Fruit fly (Drosophila melanogaster) whole organism, embryonic: Measurements from ENCODE around the gene scyl.
A peak's percentile ranks its signal among the peaks of the same experiment; 100 is the strongest.

ENCODE experiments used
- Aef1 ChIP-seq: fragments of 200-800 bp; sonication (Bioruptor generic); IDR thresholded peaks from 3 replicates; pipeline ENCODE4 v1.3.6; 2022; ENCODE audit warnings: missing biosample characterization, missing genetic modification characterization
- BtbVII ChIP-seq: fragments of 200-800 bp; sonication (Bioruptor generic); optimal IDR thresholded peaks from 3 replicates; lab custom pipeline; 2017; ENCODE audit warnings: missing biosample characterization, mild to moderate bottlenecking, missing genetic modification characterization
- CG10462 ChIP-seq: fragments of 200-800 bp; sonication (Bioruptor generic); optimal IDR thresholded peaks from 2 replicates; lab custom pipeline; 2016; ENCODE audit warnings: missing biosample characterization, missing genetic modification characterization
- CG11398 ChIP-seq: fragments of 200-800 bp; sonication (Bioruptor generic); optimal IDR thresholded peaks from 2 replicates; lab custom pipeline; 2016; ENCODE audit warnings: missing biosample characterization, missing genetic modification characterization
- CG11696 ChIP-seq: fragments of 200-800 bp; sonication (Bioruptor generic); IDR thresholded peaks from 2 replicates; pipeline ENCODE4 v1.3.6; 2022; ENCODE audit warnings: missing biosample characterization, missing genetic modification characterization
- CG12236 ChIP-seq: fragments of 200-800 bp; sonication (Bioruptor generic); optimal IDR thresholded peaks from 2 replicates; lab custom pipeline; 2016; ENCODE audit warnings: missing biosample characterization, missing genetic modification characterization
- CG12769 ChIP-seq: fragments of 200-800 bp; sonication (Bioruptor generic); optimal IDR thresholded peaks from 2 replicates; lab custom pipeline; 2019; ENCODE audit warnings: missing biosample characterization, mild to moderate bottlenecking, missing genetic modification characterization, moderate library complexity
- CG12942 ChIP-seq: fragments of 200-800 bp; sonication (Bioruptor generic); optimal IDR thresholded peaks from 3 replicates; lab custom pipeline; 2016; ENCODE audit warnings: missing biosample characterization, missing genetic modification characterization
- CG13296 ChIP-seq: fragments of 200-800 bp; sonication (Bioruptor generic); optimal IDR thresholded peaks from 3 replicates; lab custom pipeline; 2018; ENCODE audit warnings: missing biosample characterization, mild to moderate bottlenecking, missing genetic modification characterization
- CG14014 ChIP-seq: fragments of 200-800 bp; sonication (Bioruptor generic); IDR thresholded peaks from 2 replicates; pipeline ENCODE4 v1.3.6; 2022; ENCODE audit warnings: missing biosample characterization, missing genetic modification characterization
- CG14710 ChIP-seq: fragments of 200-800 bp; sonication (Bioruptor generic); optimal IDR thresholded peaks from 3 replicates; lab custom pipeline; 2019; ENCODE audit warnings: missing biosample characterization, mild to moderate bottlenecking, missing genetic modification characterization, moderate library complexity
- CG16815 ChIP-seq: fragments of 200-800 bp; sonication (Bioruptor generic); optimal IDR thresholded peaks from 3 replicates; lab custom pipeline; 2017; ENCODE audit warnings: missing biosample characterization, mild to moderate bottlenecking, missing genetic modification characterization
- CG17802 ChIP-seq: fragments of 200-800 bp; sonication (Bioruptor generic); optimal IDR thresholded peaks from 2 replicates; lab custom pipeline; 2018; ENCODE audit warnings: missing biosample characterization, mild to moderate bottlenecking, missing genetic modification characterization, moderate library complexity
- CG18011 ChIP-seq: fragments of 200-800 bp; sonication (Bioruptor generic); optimal IDR thresholded peaks from 2 replicates; lab custom pipeline; 2017; ENCODE audit warnings: missing biosample characterization, missing genetic modification characterization, mild to moderate bottlenecking, moderate library complexity, missing genotype
- CG2120 ChIP-seq: fragments of 200-800 bp; sonication (Bioruptor generic); optimal IDR thresholded peaks from 3 replicates; lab custom pipeline; 2016; ENCODE audit warnings: missing biosample characterization, missing genetic modification characterization
- CG2129 ChIP-seq: fragments of 200-800 bp; sonication (Bioruptor generic); IDR thresholded peaks from 2 replicates; pipeline ENCODE4 v1.3.6; 2022; ENCODE audit warnings: missing biosample characterization, missing genetic modification characterization; ENCODE audit not compliant: partially characterized antibody
- CG30431 ChIP-seq: fragments of 200-800 bp; sonication (Bioruptor generic); optimal IDR thresholded peaks from 2 replicates; lab custom pipeline; 2017; ENCODE audit warnings: missing biosample characterization, missing genetic modification characterization
- CG31224 ChIP-seq: fragments of 200-800 bp; sonication (Bioruptor generic); IDR thresholded peaks from 2 replicates; pipeline ENCODE4 v1.3.6; 2022; ENCODE audit warnings: missing biosample characterization, missing genetic modification characterization
- CG3838 ChIP-seq: fragments of 200-800 bp; sonication (Bioruptor generic); optimal IDR thresholded peaks from 3 replicates; lab custom pipeline; 2016; ENCODE audit warnings: missing biosample characterization, missing genetic modification characterization
- CG6272 ChIP-seq: fragments of 200-800 bp; sonication (Bioruptor generic); IDR thresholded peaks from 2 replicates; pipeline ENCODE4 v1.3.6; 2022; ENCODE audit warnings: missing biosample characterization, missing genetic modification characterization
- CG6813 ChIP-seq: fragments of 200-800 bp; sonication (Bioruptor generic); optimal IDR thresholded peaks from 2 replicates; lab custom pipeline; 2017; ENCODE audit warnings: missing biosample characterization, missing genetic modification characterization, mild to moderate bottlenecking, moderate library complexity, missing genetic modification reagents
- CG7271 ChIP-seq: fragments of 200-800 bp; sonication (Bioruptor generic); optimal IDR thresholded peaks from 2 replicates; lab custom pipeline; 2018; ENCODE audit warnings: missing biosample characterization, mild to moderate bottlenecking, missing genetic modification characterization, moderate library complexity
- CG9797 ChIP-seq: fragments of 200-800 bp; sonication (Bioruptor generic); optimal IDR thresholded peaks from 3 replicates; lab custom pipeline; 2018; ENCODE audit warnings: missing biosample characterization, mild to moderate bottlenecking, missing genetic modification characterization
- CG9876 ChIP-seq: fragments of 200-800 bp; sonication (Bioruptor generic); optimal IDR thresholded peaks from 2 replicates; lab custom pipeline; 2016; ENCODE audit warnings: missing biosample characterization, missing genetic modification characterization
- Dbx ChIP-seq: fragments of 200-800 bp; sonication (Bioruptor generic); IDR thresholded peaks from 3 replicates; pipeline ENCODE4 v1.3.6; 2022; ENCODE audit warnings: missing biosample characterization, missing genetic modification characterization
- Doc2 ChIP-seq: fragments of 200-800 bp; sonication (Bioruptor generic); IDR thresholded peaks from 2 replicates; pipeline ENCODE4 v1.3.6; 2022; ENCODE audit warnings: missing biosample characterization, missing genetic modification characterization
- H2.0 ChIP-seq: fragments of 200-800 bp; sonication (Bioruptor generic); IDR thresholded peaks from 2 replicates; pipeline ENCODE4 v1.3.6; 2022; ENCODE audit warnings: missing biosample characterization, missing genetic modification characterization
- MBD-R2 ChIP-seq: fragments of 200-800 bp; sonication (Bioruptor generic); IDR thresholded peaks from 2 replicates; pipeline ENCODE4 v1.3.6; 2022; ENCODE audit warnings: missing biosample characterization, missing genetic modification characterization
- Med ChIP-seq: fragments of 200-800 bp; sonication (Bioruptor generic); peaks from one replicate; lab custom pipeline; 2016; ENCODE audit warnings: missing biosample characterization, missing genetic modification characterization, mild to moderate bottlenecking, inconsistent platforms, moderate library complexity
- NfI ChIP-seq: fragments of 200-800 bp; sonication (Bioruptor generic); optimal IDR thresholded peaks from 3 replicates; lab custom pipeline; 2018; ENCODE audit warnings: missing biosample characterization, mild to moderate bottlenecking, missing genetic modification characterization, moderate library complexity
- Oaz ChIP-seq: fragments of 200-800 bp; sonication (Bioruptor generic); IDR thresholded peaks from 2 replicates; pipeline ENCODE4 v1.3.6; 2022; ENCODE audit warnings: missing biosample characterization, missing genetic modification characterization
- Tbp ChIP-seq: fragments of >200 bp; optimal IDR thresholded peaks from 2 replicates; lab custom pipeline; 2018; ENCODE audit warnings: missing biosample characterization, missing genetic modification characterization
- bcd ChIP-seq: fragments of 200-800 bp; sonication (Bioruptor generic); optimal IDR thresholded peaks from 2 replicates; lab custom pipeline; 2017; ENCODE audit warnings: missing biosample characterization, mild to moderate bottlenecking, missing genetic modification characterization
- bowl ChIP-seq: fragments of 200-800 bp; sonication (Bioruptor generic); IDR thresholded peaks from 2 replicates; pipeline ENCODE4 v1.3.6; 2022; ENCODE audit warnings: missing biosample characterization, missing genetic modification characterization
- caup ChIP-seq: fragments of 200-800 bp; sonication (Bioruptor generic); optimal IDR thresholded peaks from 3 replicates; lab custom pipeline; 2017; ENCODE audit warnings: missing biosample characterization, mild to moderate bottlenecking, missing genetic modification characterization, moderate library complexity; ENCODE audit not compliant: severe bottlenecking
- ci ChIP-seq: fragments of 200-800 bp; sonication (Bioruptor generic); IDR thresholded peaks from 3 replicates; pipeline ENCODE4 v1.3.6; 2022; ENCODE audit warnings: missing biosample characterization, missing genetic modification characterization
- dan ChIP-seq: fragments of 200-800 bp; sonication (Bioruptor generic); IDR thresholded peaks from 2 replicates; pipeline ENCODE4 v1.3.6; 2022; ENCODE audit warnings: missing biosample characterization, missing genetic modification characterization
- dimm ChIP-seq: fragments of 200-800 bp; sonication (Bioruptor generic); IDR thresholded peaks from 2 replicates; pipeline ENCODE4 v1.3.6; 2022; ENCODE audit warnings: missing biosample characterization, missing genetic modification characterization
- eyg ChIP-seq: fragments of 200-800 bp; sonication (Bioruptor generic); optimal IDR thresholded peaks from 3 replicates; lab custom pipeline; 2016; ENCODE audit warnings: missing biosample characterization, missing genetic modification characterization
- fd3F ChIP-seq: fragments of 200-800 bp; sonication (Bioruptor generic); optimal IDR thresholded peaks from 2 replicates; lab custom pipeline; 2018; ENCODE audit warnings: missing biosample characterization, mild to moderate bottlenecking, missing genetic modification characterization, moderate library complexity
- ftz-f1 ChIP-seq: fragments of 200-800 bp; sonication (Bioruptor generic); optimal IDR thresholded peaks from 2 replicates; lab custom pipeline; 2016; ENCODE audit warnings: missing biosample characterization, missing genetic modification characterization
- hkb ChIP-seq, 2 experiments: fragments of 200-800 bp in 1 of 2; fragments of >200 bp in 1 of 2; sonication (Bioruptor generic) in 1 of 2; IDR thresholded peaks in 1 of 2; optimal IDR thresholded peaks in 1 of 2; 2 replicates each; pipeline versions ENCODE4 v1.3.6 to Lab custom; 2017 to 2022; ENCODE audit warnings: missing biosample characterization in 1 of 2, missing genetic modification characterization in 1 of 2
- hth ChIP-seq: fragments of >200 bp; optimal IDR thresholded peaks from 2 replicates; lab custom pipeline; 2017; ENCODE audit warnings: inconsistent platforms
- ken ChIP-seq: fragments of 200-800 bp; sonication (Bioruptor generic); IDR thresholded peaks from 3 replicates; pipeline ENCODE4 v1.3.6; 2022; ENCODE audit warnings: missing biosample characterization, missing genetic modification characterization
- lov ChIP-seq, 2 experiments: fragments of 200-800 bp in 1 of 2; fragments of >200 bp in 1 of 2; sonication (Bioruptor generic) in 1 of 2; IDR thresholded peaks in 1 of 2; optimal IDR thresholded peaks in 1 of 2; 2 replicates in 1 of 2; 3 replicates in 1 of 2; pipeline versions ENCODE4 v1.3.6 to Lab custom; 2017 to 2022; ENCODE audit warnings: missing biosample characterization in 1 of 2, missing genetic modification characterization in 1 of 2
- p53 ChIP-seq: fragments of 200-800 bp; sonication (Bioruptor generic); optimal IDR thresholded peaks from 2 replicates; lab custom pipeline; 2016; ENCODE audit warnings: missing biosample characterization, missing genetic modification characterization
- prd ChIP-seq, 3 experiments: fragments of >200 bp in 2 of 3; fragments of 200-800 bp in 1 of 3; sonication (Bioruptor generic) in 1 of 3; optimal IDR thresholded peaks in 2 of 3; IDR thresholded peaks in 1 of 3; 2 replicates in 2 of 3; 3 replicates in 1 of 3; pipeline versions ENCODE4 v1.3.6 to Lab custom; 2017 to 2022; ENCODE audit warnings: missing biosample characterization in 1 of 3, missing genetic modification characterization in 1 of 3
- seq ChIP-seq: fragments of 200-800 bp; sonication (Bioruptor generic); IDR thresholded peaks from 2 replicates; pipeline ENCODE4 v1.3.6; 2022; ENCODE audit warnings: missing biosample characterization, missing genetic modification characterization
- sim ChIP-seq: fragments of 200-800 bp; sonication (Bioruptor generic); IDR thresholded peaks from 2 replicates; pipeline ENCODE4 v1.3.6; 2022; ENCODE audit warnings: missing biosample characterization, missing genetic modification characterization
- unc-4 ChIP-seq: fragments of 200-800 bp; sonication (Bioruptor generic); IDR thresholded peaks from 2 replicates; pipeline ENCODE4 v1.3.6; 2022; ENCODE audit warnings: missing biosample characterization, missing genetic modification characterization; ENCODE audit not compliant: partially characterized antibody

scyl gene

dm6 chr3L:11295777-11296149, 43.7 kb downstream of the scyl start, which contains the start of gene Dyro (continued):
- TF ChIP-seq CG12769 (tag; lab: Kevin White, UChicago) (peak; percentile 62), CG13296 (no peak), CG11398 (GFP tag; lab: Kevin White, UChicago) (no peak), CG12942 (GFP tag; lab: Kevin White, UChicago) (no peak), CG31224 (GFP tag; lab: Robert Waterston, UW) (no peak), hth (lab: Kevin White, UChicago) (no peak), CG2120 (GFP tag; lab: Kevin White, UChicago) (no peak), Dbx (GFP tag; lab: Robert Waterston, UW) (0 out of 3 replicates have a peak, but pooled peaks have one; percentile 17), lov (optimal IDR thresholded peaks at IDR 0.05; lab: Kevin White, UChicago) (no peak), lov (GFP tag; IDR thresholded peaks at IDR 0.05; lab: Robert Waterston, UW) (0 out of 3 replicates have a peak, but pooled peaks have one; percentile 8), MBD-R2 (GFP tag; lab: Robert Waterston, UW) (no peak), ftz-f1 (GFP tag; lab: Kevin White, UChicago) (peak; percentile 63), H2.0 (GFP tag; lab: Robert Waterston, UW) (peak; percentile 47; the same call in 1 of the 2 replicates), bowl (peak; percentile 58; the same call in 1 of the 2 replicates), fd3F (GFP tag; lab: Kevin White, UChicago) (no peak), CG18011 (GFP tag; lab: Kevin White, UChicago) (no peak), CG17802 (tag; lab: Kevin White, UChicago) (peak; percentile 13), CG10462 (GFP tag; lab: Kevin White, UChicago) (no peak), unc-4 (GFP tag; lab: Robert Waterston, UW) (0 out of 2 replicates have a peak, but pooled peaks have one; percentile 24), Med (GFP tag; lab: Kevin White, UChicago) (peak; percentile 90), CG14014 (GFP tag; lab: Robert Waterston, UW) (no peak), CG2129 (GFP tag; lab: Robert Waterston, UW) (no peak), prd (optimal IDR thresholded peaks at IDR 0.05; lab: Kevin White, UChicago) (no peak), prd (GFP tag; IDR thresholded peaks at IDR 0.05; lab: Robert Waterston, UW) (no peak), Oaz (GFP tag; lab: Robert Waterston, UW) (no peak), eyg (GFP tag; lab: Kevin White, UChicago) (no peak), CG14710 (tag; lab: Kevin White, UChicago) (no peak), CG6813 (GFP tag; lab: Kevin White, UChicago) (no peak), CG12236 (GFP tag; lab: Kevin White, UChicago) (no peak), p53 (GFP tag; lab: Kevin White, UChicago) (peak; percentile 85), CG3838 (GFP tag; lab: Kevin White, UChicago) (no peak), NfI (GFP tag; lab: Kevin White, UChicago) (no peak), ken (0 out of 3 replicates have a peak, but pooled peaks have one; percentile 5), CG9876 (GFP tag; lab: Kevin White, UChicago) (no peak), dimm (peak; percentile 25; the same call in 1 of the 2 replicates), ci (GFP tag; lab: Robert Waterston, UW) (peak; percentile 79; the same call in 2 of the 3 replicates), CG16815 (GFP tag; lab: Kevin White, UChicago) (no peak), seq (no peak), hkb (optimal IDR thresholded peaks at IDR 0.05; lab: Kevin White, UChicago) (no peak), hkb (GFP tag; IDR thresholded peaks at IDR 0.05; lab: Robert Waterston, UW) (no peak), CG11696 (no peak), dan (GFP tag; lab: Robert Waterston, UW) (no peak), Tbp (no peak), bcd (no peak), CG30431 (no peak), Aef1 (GFP tag; lab: Robert Waterston, UW) (peak; percentile 17; the same call in 1 of the 3 replicates), sim (GFP tag; lab: Robert Waterston, UW) (no peak), caup (GFP tag; lab: Kevin White, UChicago) (no peak), CG9797 (GFP tag; lab: Kevin White, UChicago) (no peak), CG7271 (tag; lab: Kevin White, UChicago) (no peak), CG6272 (peak; percentile 67), BtbVII (GFP tag; lab: Kevin White, UChicago) (no peak), Doc2 (GFP tag; lab: Robert Waterston, UW) (peak; percentile 36; the same call in 1 of the 2 replicates)
